Fruit fly (Drosophila melanogaster) whole organism, embryonic: ENCODE measurements around the gene CG5377.

Source experiments
- Abd-B ChIP-seq: fragments of 200-800 bp; sonication (Bioruptor generic); optimal IDR thresholded peaks from 2 replicates; lab custom pipeline; 2018; ENCODE audit warnings: missing biosample characterization, mild to moderate bottlenecking, missing genetic modification characterization, moderate library complexity
- Atf-2 ChIP-seq: fragments of 200-800 bp; sonication (Bioruptor generic); optimal IDR thresholded peaks from 2 replicates; lab custom pipeline; 2016; ENCODE audit warnings: missing biosample characterization, missing genetic modification characterization
- CG11695 ChIP-seq: fragments of 200-800 bp; sonication (Bioruptor generic); IDR thresholded peaks from 3 replicates; pipeline ENCODE4 v1.3.6; 2022; ENCODE audit warnings: missing biosample characterization, missing genetic modification characterization
- CG12219 ChIP-seq: fragments of 200-800 bp; sonication (Bioruptor generic); optimal IDR thresholded peaks from 3 replicates; lab custom pipeline; 2018; ENCODE audit warnings: missing biosample characterization, mild to moderate bottlenecking, missing genetic modification characterization
- CG13624 ChIP-seq: fragments of 200-800 bp; sonication (Bioruptor generic); optimal IDR thresholded peaks from 2 replicates; lab custom pipeline; 2016; ENCODE audit warnings: missing biosample characterization, missing genetic modification characterization
- CG14014 ChIP-seq: fragments of 200-800 bp; sonication (Bioruptor generic); IDR thresholded peaks from 2 replicates; pipeline ENCODE4 v1.3.6; 2022; ENCODE audit warnings: missing biosample characterization, missing genetic modification characterization
- CG14667 ChIP-seq: fragments of 200-800 bp; sonication (Bioruptor generic); IDR thresholded peaks from 2 replicates; pipeline ENCODE4 v1.3.6; 2022; ENCODE audit warnings: missing biosample characterization, missing genetic modification characterization
- CG15269 ChIP-seq: fragments of 200-800 bp; sonication (Bioruptor generic); optimal IDR thresholded peaks from 2 replicates; lab custom pipeline; 2018; ENCODE audit warnings: missing biosample characterization, mild to moderate bottlenecking, missing genetic modification characterization, moderate library complexity
- CG18476 ChIP-seq: fragments of 200-800 bp; sonication (Bioruptor generic); optimal IDR thresholded peaks from 2 replicates; lab custom pipeline; 2016; ENCODE audit warnings: missing biosample characterization, mild to moderate bottlenecking, missing genetic modification characterization
- CG2129 ChIP-seq: fragments of 200-800 bp; sonication (Bioruptor generic); IDR thresholded peaks from 2 replicates; pipeline ENCODE4 v1.3.6; 2022; ENCODE audit warnings: missing biosample characterization, missing genetic modification characterization; ENCODE audit not compliant: partially characterized antibody
- CG31388 ChIP-seq: fragments of 200-800 bp; sonication (Bioruptor generic); optimal IDR thresholded peaks from 2 replicates; lab custom pipeline; 2016; ENCODE audit warnings: missing biosample characterization, missing genetic modification characterization
- CG3847 ChIP-seq: fragments of 200-800 bp; sonication (Bioruptor generic); IDR thresholded peaks from 2 replicates; pipeline ENCODE4 v1.3.6; 2022; ENCODE audit warnings: missing biosample characterization, missing genetic modification characterization
- CG4424 ChIP-seq: fragments of 200-800 bp; sonication (Bioruptor generic); optimal IDR thresholded peaks from 3 replicates; lab custom pipeline; 2016; ENCODE audit warnings: missing biosample characterization, missing genetic modification characterization
- CG6854 ChIP-seq: fragments of 200-800 bp; sonication (Bioruptor generic); optimal IDR thresholded peaks from 3 replicates; lab custom pipeline; 2017; ENCODE audit warnings: missing biosample characterization, mild to moderate bottlenecking, missing genetic modification characterization
- CG7786 ChIP-seq: fragments of 200-800 bp; sonication (Bioruptor generic); optimal IDR thresholded peaks from 2 replicates; lab custom pipeline; 2016; ENCODE audit warnings: missing biosample characterization, missing genetic modification characterization
- Doc3 ChIP-seq: fragments of 200-800 bp; sonication (Bioruptor generic); IDR thresholded peaks from 3 replicates; pipeline ENCODE4 v1.3.6; 2022; ENCODE audit warnings: missing biosample characterization, missing genetic modification characterization; ENCODE audit not compliant: partially characterized antibody
- Dref ChIP-seq: fragments of 200-800 bp; sonication (Bioruptor generic); IDR thresholded peaks from 2 replicates; pipeline ENCODE4 v1.3.6; 2022; ENCODE audit warnings: missing biosample characterization, missing genetic modification characterization
- HmgD ChIP-seq: fragments of 200-800 bp; sonication (Bioruptor generic); optimal IDR thresholded peaks from 3 replicates; lab custom pipeline; 2016; ENCODE audit warnings: missing biosample characterization, missing genetic modification characterization
- Meics ChIP-seq: fragments of 200-800 bp; sonication (Bioruptor generic); optimal IDR thresholded peaks from 2 replicates; lab custom pipeline; 2017; ENCODE audit warnings: missing biosample characterization, mild to moderate bottlenecking, missing genetic modification characterization
- PHDP ChIP-seq: fragments of 200-800 bp; sonication (Bioruptor generic); optimal IDR thresholded peaks from 3 replicates; lab custom pipeline; 2018; ENCODE audit warnings: missing biosample characterization, mild to moderate bottlenecking, missing genetic modification characterization, moderate library complexity
- Ravus ChIP-seq: fragments of 200-800 bp; sonication (Bioruptor generic); IDR thresholded peaks from 2 replicates; pipeline ENCODE4 v1.3.6; 2022; ENCODE audit warnings: missing biosample characterization, missing genetic modification characterization
- Trl ChIP-seq, 3 experiments: fragments of >200 bp in 2 of 3; fragments of 200-800 bp in 1 of 3; sonication (Bioruptor generic) in 1 of 3; optimal IDR thresholded peaks; 2 replicates in 1 of 3; 3 replicates in 2 of 3; lab custom pipeline; 2016 to 2017; ENCODE audit warnings: missing biosample characterization in 1 of 3, missing genetic modification characterization in 1 of 3
- Usf ChIP-seq: fragments of 200-800 bp; sonication (Bioruptor generic); optimal IDR thresholded peaks from 2 replicates; lab custom pipeline; 2017; ENCODE audit warnings: missing genotype, missing biosample characterization, missing genetic modification characterization
- Xrp1 ChIP-seq: fragments of 200-800 bp; sonication (Bioruptor generic); IDR thresholded peaks from 2 replicates; pipeline ENCODE4 v1.3.6; 2022; ENCODE audit warnings: missing biosample characterization, missing genetic modification characterization
- YL-1 ChIP-seq: fragments of 200-800 bp; sonication (Bioruptor generic); optimal IDR thresholded peaks from 3 replicates; lab custom pipeline; 2017; ENCODE audit warnings: missing biosample characterization, mild to moderate bottlenecking, missing genetic modification characterization
- ac ChIP-seq: fragments of 200-800 bp; sonication (Bioruptor generic); optimal IDR thresholded peaks from 3 replicates; lab custom pipeline; 2017; ENCODE audit warnings: missing biosample characterization, mild to moderate bottlenecking, missing genetic modification characterization
- aop ChIP-seq: fragments of 200-800 bp; sonication (Bioruptor generic); IDR thresholded peaks from 2 replicates; pipeline ENCODE4 v1.3.6; 2022; ENCODE audit warnings: missing biosample characterization, missing genetic modification characterization
- ase ChIP-seq: fragments of 200-800 bp; sonication (Bioruptor generic); IDR thresholded peaks from 3 replicates; pipeline ENCODE4 v1.3.6; 2022; ENCODE audit warnings: missing biosample characterization, missing genetic modification characterization
- ash1 ChIP-seq: fragments of 200-800 bp; sonication (Bioruptor generic); optimal IDR thresholded peaks from 2 replicates; lab custom pipeline; 2018; ENCODE audit warnings: missing biosample characterization, mild to moderate bottlenecking, missing genetic modification characterization
- cato ChIP-seq: fragments of 200-800 bp; sonication (Bioruptor generic); optimal IDR thresholded peaks from 2 replicates; lab custom pipeline; 2016; ENCODE audit warnings: missing biosample characterization, missing genetic modification characterization, borderline replicate concordance
- cg ChIP-seq: fragments of 200-800 bp; sonication (Bioruptor generic); optimal IDR thresholded peaks from 3 replicates; lab custom pipeline; 2019; ENCODE audit warnings: missing biosample characterization, mild to moderate bottlenecking, missing genetic modification characterization, moderate library complexity
- chn ChIP-seq: fragments of 200-800 bp; sonication (Bioruptor generic); optimal IDR thresholded peaks from 2 replicates; lab custom pipeline; 2016; ENCODE audit warnings: missing biosample characterization, missing genetic modification characterization
- croc ChIP-seq: fragments of 200-800 bp; sonication (Bioruptor generic); conservative IDR thresholded peaks from 3 replicates; pipeline ENCODE4 v1.3.6; 2022; ENCODE audit warnings: missing biosample characterization, missing genetic modification characterization
- gce ChIP-seq: fragments of 200-800 bp; sonication (Bioruptor generic); IDR thresholded peaks from 3 replicates; pipeline ENCODE4 v1.3.6; 2022; ENCODE audit warnings: missing biosample characterization, missing genetic modification characterization
- onecut ChIP-seq: fragments of 200-800 bp; sonication (Bioruptor generic); IDR thresholded peaks from 2 replicates; pipeline ENCODE4 v1.3.6; 2022; ENCODE audit warnings: missing biosample characterization, missing genetic modification characterization
- pb ChIP-seq: fragments of 200-800 bp; sonication (Bioruptor generic); optimal IDR thresholded peaks from 3 replicates; lab custom pipeline; 2016; ENCODE audit warnings: missing biosample characterization, missing genetic modification characterization
- peb ChIP-seq: fragments of 200-800 bp; sonication (Bioruptor generic); IDR thresholded peaks from 2 replicates; pipeline ENCODE4 v1.3.6; 2022; ENCODE audit warnings: missing biosample characterization, missing genetic modification characterization
- rib ChIP-seq: fragments of 200-800 bp; sonication (Bioruptor generic); IDR thresholded peaks from 2 replicates; pipeline ENCODE4 v1.3.6; 2022; ENCODE audit warnings: missing biosample characterization, missing genetic modification characterization
- salm ChIP-seq: fragments of 200-800 bp; sonication (Bioruptor generic); optimal IDR thresholded peaks from 2 replicates; lab custom pipeline; 2018; ENCODE audit warnings: missing biosample characterization, mild to moderate bottlenecking, missing genetic modification characterization
- sc ChIP-seq, 3 experiments: fragments of >200 bp in 2 of 3; fragments of 200-800 bp in 1 of 3; sonication (Bioruptor generic) in 1 of 3; optimal IDR thresholded peaks; 2 replicates in 2 of 3; 3 replicates in 1 of 3; lab custom pipeline; 2017; ENCODE audit warnings: mild to moderate bottlenecking in 1 of 3, missing biosample characterization in 1 of 3, missing genetic modification characterization in 1 of 3, missing genetic modification reagents in 1 of 3
- sd ChIP-seq: fragments of 200-800 bp; sonication (Bioruptor generic); optimal IDR thresholded peaks from 3 replicates; lab custom pipeline; 2018; ENCODE audit warnings: missing biosample characterization, mild to moderate bottlenecking, missing genetic modification characterization, moderate library complexity
- seq ChIP-seq: fragments of 200-800 bp; sonication (Bioruptor generic); IDR thresholded peaks from 2 replicates; pipeline ENCODE4 v1.3.6; 2022; ENCODE audit warnings: missing biosample characterization, missing genetic modification characterization
- slbo ChIP-seq: fragments of 200-800 bp; sonication (Bioruptor generic); IDR thresholded peaks from 2 replicates; pipeline ENCODE4 v1.3.6; 2022; ENCODE audit warnings: missing biosample characterization, missing genetic modification characterization
- so ChIP-seq: fragments of 200-800 bp; sonication (Bioruptor generic); IDR thresholded peaks from 3 replicates; pipeline ENCODE4 v1.3.6; 2022; ENCODE audit warnings: missing biosample characterization, missing genetic modification characterization
- tll ChIP-seq, 2 experiments: fragments of 200-800 bp in 1 of 2; fragments of >200 bp in 1 of 2; sonication (Bioruptor generic) in 1 of 2; optimal IDR thresholded peaks; 2 replicates each; lab custom pipeline; 2017 to 2019; ENCODE audit warnings: missing biosample characterization in 2 of 2, missing genetic modification characterization in 2 of 2, mild to moderate bottlenecking in 1 of 2, moderate library complexity in 1 of 2
- trh ChIP-seq: fragments of 200-800 bp; sonication (Bioruptor generic); optimal IDR thresholded peaks from 2 replicates; lab custom pipeline; 2016; ENCODE audit warnings: missing biosample characterization, missing genetic modification characterization
- vvl ChIP-seq: fragments of 200-800 bp; sonication (Bioruptor generic); IDR thresholded peaks from 2 replicates; pipeline ENCODE4 v1.3.6; 2022; ENCODE audit warnings: missing biosample characterization, missing genetic modification characterization
- z ChIP-seq: fragments of 200-800 bp; sonication (Bioruptor generic); IDR thresholded peaks from 3 replicates; pipeline ENCODE4 v1.3.6; 2022; ENCODE audit warnings: missing biosample characterization, missing genetic modification characterization

Gene CG5377

dm6 chr3R:22503630-22504029 is 35.7 kb upstream of the CG5377 start (continued):
- TF ChIP-seq z (GFP tag; lab: Robert Waterston, UW) (no peak), Ravus (GFP tag; lab: Robert Waterston, UW) (no peak), onecut (no peak), CG14667 (GFP tag; lab: Robert Waterston, UW) (no peak), sc (optimal IDR thresholded peaks at IDR 0.05; lab: Kevin White, UChicago) (no peak), sc (GFP tag; optimal IDR thresholded peaks at IDR 0.05; lab: Kevin White, UChicago) (no peak), Abd-B (GFP tag; lab: Kevin White, UChicago) (no peak), Meics (peak; percentile 56), Doc3 (no peak), Usf (GFP tag; lab: Kevin White, UChicago) (no peak), pb (GFP tag; lab: Kevin White, UChicago) (no peak), slbo (peak; percentile 45; the same call in 1 of the 2 replicates), peb (no peak), CG18476 (no peak), PHDP (peak; percentile 24), seq (GFP tag; lab: Robert Waterston, UW) (no peak), CG15269 (tag; lab: Kevin White, UChicago) (peak; percentile 19), CG6854 (GFP tag; lab: Kevin White, UChicago) (no peak), croc (GFP tag; lab: Robert Waterston, UW) (no peak), aop (GFP tag; lab: Robert Waterston, UW) (no peak), trh (GFP tag; lab: Kevin White, UChicago) (no peak), CG7786 (GFP tag; lab: Kevin White, UChicago) (no peak), ash1 (GFP tag; lab: Kevin White, UChicago) (no peak), CG3847 (GFP tag; lab: Robert Waterston, UW) (no peak), Xrp1 (GFP tag; lab: Robert Waterston, UW) (no peak), Dref (GFP tag; lab: Robert Waterston, UW) (no peak), chn (GFP tag; lab: Kevin White, UChicago) (no peak), HmgD (GFP tag; lab: Kevin White, UChicago) (no peak), CG4424 (GFP tag; lab: Kevin White, UChicago) (no peak), cg (GFP tag; lab: Kevin White, UChicago) (no peak), gce (GFP tag; lab: Robert Waterston, UW) (no peak), Atf-2 (GFP tag; lab: Kevin White, UChicago) (no peak), YL-1 (GFP tag; lab: Kevin White, UChicago) (no peak), cato (GFP tag; lab: Kevin White, UChicago) (no peak), CG2129 (GFP tag; lab: Robert Waterston, UW) (no peak), CG13624 (GFP tag; lab: Kevin White, UChicago) (no peak), ase (no peak), CG14014 (no peak), Trl (optimal IDR thresholded peaks at IDR 0.05; lab: Kevin White, UChicago) (no peak), Trl (GFP tag; optimal IDR thresholded peaks at IDR 0.05; lab: Kevin White, UChicago) (no peak), tll (GFP tag; optimal IDR thresholded peaks at IDR 0.05; lab: Kevin White, UChicago) (no peak), CG31388 (GFP tag; lab: Kevin White, UChicago) (no peak), rib (no peak), so (GFP tag; lab: Robert Waterston, UW) (no peak), CG11695 (GFP tag; lab: Robert Waterston, UW) (no peak), salm (tag; lab: Kevin White, UChicago) (no peak), ac (no peak), CG12219 (GFP tag; lab: Kevin White, UChicago) (no peak), sd (tag; lab: Kevin White, UChicago) (no peak), vvl (GFP tag; lab: Robert Waterston, UW) (no peak)
